Worm (Caenorhabditis elegans) whole organism, L1 larva: ENCODE measurements around the gene T26E4.4.

Source experiments
- C16A3.4 ChIP-seq: fragments of 150-350 bp; optimal IDR thresholded peaks from 2 replicates; lab custom pipeline; 2014; ENCODE audit warnings: missing biosample characterization, missing genetic modification characterization
- C34B4.2 ChIP-seq: sonication (generic microtip); optimal IDR thresholded peaks from 2 replicates; lab custom pipeline; 2017; ENCODE audit warnings: mild to moderate bottlenecking, missing genetic modification characterization, missing compliant biosample characterization
- aha-1 ChIP-seq: fragments of 150-350 bp; optimal IDR thresholded peaks from 2 replicates; lab custom pipeline; 2014; ENCODE audit warnings: missing biosample characterization, missing genetic modification characterization
- ceh-63 ChIP-seq: fragments of 200-800 bp; sonication (Bioruptor generic); optimal IDR thresholded peaks from 2 replicates; lab custom pipeline; 2018; ENCODE audit warnings: mild to moderate bottlenecking, missing genetic modification characterization, missing compliant biosample characterization
- ceh-88 ChIP-seq: fragments of 200-800 bp; sonication (Bioruptor generic); IDR thresholded peaks from 2 replicates; pipeline ENCODE4 v1.3.6; 2022; ENCODE audit warnings: missing genetic modification characterization, missing compliant biosample characterization
- ces-1 ChIP-seq: fragments of 150-350 bp; optimal IDR thresholded peaks from 2 replicates; lab custom pipeline; 2014; ENCODE audit warnings: missing biosample characterization, missing genetic modification reagents, missing genetic modification characterization
- dpl-1 ChIP-seq, 3 experiments: fragments of 150-350 bp in 2 of 3; sonication (generic microtip) in 1 of 3; optimal IDR thresholded peaks; 2 replicates each; lab custom pipeline; 2014 to 2017; ENCODE audit warnings: missing biosample characterization in 3 of 3, missing genetic modification characterization in 3 of 3, missing genetic modification reagents in 3 of 3
- elt-2 ChIP-seq: sonication (generic microtip); optimal IDR thresholded peaks from 2 replicates; lab custom pipeline; 2016; ENCODE audit warnings: missing genetic modification characterization, mild to moderate bottlenecking, inconsistent platforms, missing compliant biosample characterization, missing genetic modification reagents
- elt-3 ChIP-seq, 6 experiments: fragments of 150-350 bp in 1 of 6; sonication (generic microtip); optimal IDR thresholded peaks; 2 replicates each; lab custom pipeline; 2017 to 2018; ENCODE audit warnings: missing biosample characterization in 6 of 6, missing genetic modification characterization in 6 of 6, inconsistent platforms in 1 of 6
- ets-5 ChIP-seq: fragments of 200-800 bp; sonication (Bioruptor generic); IDR thresholded peaks from 2 replicates; pipeline ENCODE4 v1.3.6; 2022; ENCODE audit warnings: missing genetic modification characterization, missing compliant biosample characterization
- fkh-10 ChIP-seq: sonication (generic microtip); optimal IDR thresholded peaks from 2 replicates; lab custom pipeline; 2017; ENCODE audit warnings: missing biosample characterization, missing genetic modification reagents, missing genetic modification characterization
- fkh-8 ChIP-seq: sonication (generic microtip); optimal IDR thresholded peaks from 2 replicates; lab custom pipeline; 2016; ENCODE audit warnings: mild to moderate bottlenecking, missing genetic modification characterization, missing compliant biosample characterization
- hlh-17 ChIP-seq: fragments of 200-800 bp; sonication (Bioruptor generic); optimal IDR thresholded peaks from 2 replicates; lab custom pipeline; 2018; ENCODE audit warnings: missing genetic modification characterization, mild to moderate bottlenecking, missing compliant biosample characterization, moderate library complexity, borderline replicate concordance
- irx-1 ChIP-seq: sonication (generic microtip); optimal IDR thresholded peaks from 2 replicates; lab custom pipeline; 2016; ENCODE audit warnings: missing genetic modification characterization, missing compliant biosample characterization
- lin-13 ChIP-seq: fragments of 150-350 bp; optimal IDR thresholded peaks from 2 replicates; lab custom pipeline; 2014; ENCODE audit warnings: missing biosample characterization, missing genetic modification reagents, missing genetic modification characterization
- lin-15B ChIP-seq: fragments of 150-350 bp; sonication (generic microtip); optimal IDR thresholded peaks from 3 replicates; lab custom pipeline; 2014; ENCODE audit warnings: missing biosample characterization, missing genetic modification characterization
- lir-3 ChIP-seq: sonication (generic microtip); optimal IDR thresholded peaks from 2 replicates; lab custom pipeline; 2016; ENCODE audit warnings: mild to moderate bottlenecking, missing genetic modification characterization, moderate library complexity, missing compliant biosample characterization; ENCODE audit not compliant: poor library complexity
- lsy-2 ChIP-seq, 2 experiments: fragments of 150-350 bp; optimal IDR thresholded peaks; 2 replicates each; lab custom pipeline; 2014; ENCODE audit warnings: missing biosample characterization in 2 of 2, missing genetic modification characterization in 2 of 2
- mef-2 ChIP-seq: fragments of 150-350 bp; optimal IDR thresholded peaks from 2 replicates; lab custom pipeline; 2014; ENCODE audit warnings: missing biosample characterization, missing genetic modification characterization
- nhr-19 ChIP-seq: fragments of 200-800 bp; sonication (Bioruptor generic); conservative IDR thresholded peaks from 2 replicates; pipeline ENCODE4 v1.3.6; 2022; ENCODE audit warnings: missing genetic modification characterization, missing compliant biosample characterization
- nhr-237 ChIP-seq: fragments of 150-350 bp; optimal IDR thresholded peaks from 2 replicates; lab custom pipeline; 2014; ENCODE audit warnings: missing biosample characterization, missing genetic modification characterization
- nhr-28 ChIP-seq: fragments of 150-350 bp; optimal IDR thresholded peaks from 2 replicates; lab custom pipeline; 2014; ENCODE audit warnings: missing biosample characterization, missing genetic modification characterization
- nhr-47 ChIP-seq: sonication (generic microtip); optimal IDR thresholded peaks from 2 replicates; lab custom pipeline; 2016; ENCODE audit warnings: mild to moderate bottlenecking, missing genetic modification characterization, moderate library complexity, missing compliant biosample characterization
- nhr-77 ChIP-seq: fragments of 150-350 bp; optimal IDR thresholded peaks from 2 replicates; lab custom pipeline; 2014; ENCODE audit warnings: missing biosample characterization, missing genetic modification characterization
- nhr-84 ChIP-seq: sonication (generic microtip); optimal IDR thresholded peaks from 2 replicates; lab custom pipeline; 2017; ENCODE audit warnings: missing biosample characterization, missing genetic modification characterization
- nhr-85 ChIP-seq: sonication (generic microtip); peaks from one replicate; lab custom pipeline; 2016; ENCODE audit warnings: missing genetic modification characterization, inconsistent platforms, missing compliant biosample characterization
- nhr-90 ChIP-seq: sonication (generic microtip); optimal IDR thresholded peaks from 2 replicates; lab custom pipeline; 2016; ENCODE audit warnings: mild to moderate bottlenecking, missing genetic modification characterization, missing compliant biosample characterization; ENCODE audit not compliant: poor library complexity
- pax-3 ChIP-seq: fragments of 200-800 bp; sonication (Bioruptor generic); optimal IDR thresholded peaks from 2 replicates; lab custom pipeline; 2018; ENCODE audit warnings: mild to moderate bottlenecking, missing genetic modification characterization, moderate library complexity, missing compliant biosample characterization
- skn-1 ChIP-seq: fragments of 150-350 bp; optimal IDR thresholded peaks from 2 replicates; lab custom pipeline; 2014; ENCODE audit warnings: missing biosample characterization, missing genetic modification characterization
- sup-37 ChIP-seq: fragments of 200-800 bp; sonication (Bioruptor generic); optimal IDR thresholded peaks from 2 replicates; lab custom pipeline; 2018; ENCODE audit warnings: mild to moderate bottlenecking, missing genetic modification characterization, missing compliant biosample characterization
- swsn-7 ChIP-seq: sonication (generic microtip); optimal IDR thresholded peaks from 2 replicates; lab custom pipeline; 2016; ENCODE audit warnings: missing genetic modification characterization, missing compliant biosample characterization
- tlp-1 ChIP-seq: fragments of 150-350 bp; optimal IDR thresholded peaks from 2 replicates; lab custom pipeline; 2014; ENCODE audit warnings: missing biosample characterization, missing genetic modification characterization
- unc-62 ChIP-seq: fragments of 150-350 bp; optimal IDR thresholded peaks from 2 replicates; lab custom pipeline; 2014; ENCODE audit warnings: missing biosample characterization, missing genetic modification reagents, missing genetic modification characterization
- unc-86 ChIP-seq: sonication (generic microtip); optimal IDR thresholded peaks from 2 replicates; lab custom pipeline; 2016; ENCODE audit warnings: missing genetic modification characterization, missing compliant biosample characterization
- unc-98 ChIP-seq: fragments of 200-800 bp; sonication (Bioruptor generic); IDR thresholded peaks from 2 replicates; pipeline ENCODE4 v1.3.6; 2022; ENCODE audit warnings: missing genetic modification characterization, missing compliant biosample characterization
- vab-15 ChIP-seq: sonication (generic microtip); optimal IDR thresholded peaks from 2 replicates; lab custom pipeline; 2017; ENCODE audit warnings: missing genotype, mild to moderate bottlenecking, missing genetic modification characterization, missing compliant biosample characterization
- xbp-1 ChIP-seq: sonication (generic microtip); optimal IDR thresholded peaks from 2 replicates; lab custom pipeline; 2016; ENCODE audit warnings: missing genetic modification characterization, missing compliant biosample characterization

T26E4.4 gene

DNA sequence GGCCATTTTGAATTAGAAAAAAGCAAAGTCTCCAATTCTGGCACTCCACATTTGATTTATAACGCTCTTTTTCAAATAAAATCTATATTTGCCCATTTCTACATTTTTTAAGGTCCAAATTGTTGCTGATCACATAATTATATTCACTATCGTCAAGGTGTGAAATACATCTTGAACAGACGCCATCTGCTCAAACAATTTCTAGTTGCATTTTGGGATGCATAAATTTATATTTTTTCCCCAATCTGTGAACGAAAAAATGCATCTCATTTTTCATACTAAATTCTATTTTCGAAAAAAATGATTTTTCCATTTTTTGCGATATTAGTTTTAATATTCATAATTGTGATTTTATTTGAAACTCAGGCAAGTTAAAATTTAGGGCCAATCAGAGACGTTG is 961 bp upstream of the T26E4.4 start, which contains the start of gene T26E4.7 (continued):
- TF ChIP-seq skn-1 (tag; lab: Kevin White, UChicago) = no peak
- TF ChIP-seq pax-3 (tag; lab: Kevin White, UChicago) = no peak
- TF ChIP-seq ces-1 (GFP tag; lab: Kevin White, UChicago) = no peak

DNA sequence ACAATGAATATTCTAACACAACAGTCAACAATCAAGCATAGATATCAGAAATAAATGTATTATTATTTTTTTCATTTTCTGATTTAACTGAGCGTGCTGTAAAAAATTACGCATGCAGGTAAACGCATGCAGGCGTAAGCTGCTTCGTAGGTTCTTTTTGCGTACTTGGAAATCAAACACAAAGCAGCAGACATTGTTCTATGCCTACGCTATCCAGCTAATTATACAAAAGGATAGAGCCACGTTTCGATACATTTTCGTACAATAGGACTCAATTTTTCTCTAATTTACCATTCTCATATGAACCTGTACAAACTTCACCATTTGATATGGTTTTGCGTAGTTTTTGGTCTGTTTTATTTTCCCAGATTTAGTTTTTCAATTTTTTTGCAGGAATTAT is 9.8 kb downstream of the T26E4.4 start, which contains the start of gene T26E4.3:
Gene T26E4.3, plus strand, starts transcription at position 301 of the 400 bp plus-strand sequence.
- no peak for TF ChIP-seq nhr-19 (GFP tag; lab: Robert Waterston, UW)
- TF ChIP-seq swsn-7 (tag; lab: Kevin White, UChicago) = no peak
- no peak for TF ChIP-seq mef-2 (tag; lab: Kevin White, UChicago)
- TF ChIP-seq nhr-28 (tag; lab: Kevin White, UChicago) = no peak
- TF ChIP-seq ceh-88 (GFP tag; lab: Robert Waterston, UW) = no peak

DNA sequence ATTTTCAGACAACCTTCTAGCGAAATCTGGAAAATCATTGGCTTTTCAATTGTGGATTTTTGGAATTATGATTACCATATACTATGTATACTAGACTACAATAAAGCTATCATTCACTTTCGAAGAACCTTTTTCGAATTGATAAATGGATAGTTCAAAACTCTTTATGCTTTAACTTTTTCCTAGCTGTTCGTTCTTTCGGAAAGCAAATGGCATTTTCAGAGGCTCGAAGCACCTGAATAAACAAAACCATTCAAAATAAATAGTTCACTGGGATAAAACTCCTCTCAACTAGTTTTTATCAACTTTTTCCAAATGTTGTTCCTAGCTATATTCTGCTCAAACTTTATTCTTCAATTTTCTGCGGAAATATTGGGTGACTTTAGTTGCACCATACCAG is 11.2 kb downstream of the T26E4.4 start, which contains the start of gene T26E4.2:
Gene T26E4.2, plus strand, starts transcription at position 301 of the 400 bp plus-strand sequence.
- TF ChIP-seq ceh-63 (GFP tag; lab: Kevin White, UChicago) (no peak), nhr-19 (GFP tag; lab: Robert Waterston, UW) (no peak), aha-1 (no peak), nhr-237 (tag; lab: Kevin White, UChicago) (no peak), nhr-85 (tag; lab: Kevin White, UChicago) (no peak), nhr-84 (no peak), unc-86 (no peak), fkh-10 (GFP tag; lab: Kevin White, UChicago) (no peak), hlh-17 (GFP tag; lab: Kevin White, UChicago) (no peak)

DNA sequence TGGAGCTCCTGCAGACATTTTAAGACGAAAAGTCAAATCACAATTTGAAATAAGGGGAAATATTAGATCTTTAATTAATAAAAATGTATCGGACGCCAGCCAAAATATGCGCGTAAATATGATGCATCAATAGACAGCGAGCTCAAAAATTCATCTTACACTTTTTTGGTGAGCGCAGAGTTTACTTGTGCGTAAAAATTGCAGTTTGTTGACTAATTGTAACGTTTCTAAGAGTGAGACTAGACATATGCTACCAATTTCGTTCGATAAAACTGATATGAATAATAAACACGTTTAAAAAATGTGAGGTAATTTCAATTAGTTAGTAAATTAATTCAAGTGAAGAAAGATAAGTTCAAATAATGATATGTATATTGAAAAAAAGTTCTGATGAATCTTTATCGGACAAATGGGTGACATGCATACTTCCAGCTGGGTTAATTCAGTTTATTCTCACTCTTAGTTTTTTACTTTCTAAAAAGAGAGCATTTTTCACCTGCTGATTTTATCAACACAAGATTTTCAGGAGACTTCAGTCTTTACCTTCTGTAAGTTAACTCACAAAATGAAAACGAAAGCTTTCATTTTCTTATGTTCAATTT is 13.1 kb downstream of the T26E4.4 start, which contains the start of the genes nhr-285 and irld-52:
Gene nhr-285, minus strand, starts transcription at position 101 of the 602 bp plus-strand sequence.
Gene irld-52, plus strand, starts transcription at position 552 of the 602 bp plus-strand sequence.
- TF ChIP-seq unc-62 (no peak), swsn-7 (tag; lab: Kevin White, UChicago) (no peak), lsy-2 (tag; optimal IDR thresholded peaks at IDR 0.05; lab: Kevin White, UChicago) (no peak), C16A3.4 (tag; lab: Kevin White, UChicago) (no peak), lin-15B (tag; lab: Kevin White, UChicago) (no peak), elt-2 (no peak), nhr-47 (no peak), lin-13 (GFP tag; lab: Kevin White, UChicago) (no peak), hlh-17 (GFP tag; lab: Kevin White, UChicago) (no peak), dpl-1 (GFP tag; optimal IDR thresholded peaks at IDR 0.05; lab: Kevin White, UChicago) (no peak), irx-1 (no peak), nhr-19 (GFP tag; lab: Robert Waterston, UW) (no peak), vab-15 (tag; lab: Kevin White, UChicago) (no peak), lir-3 (tag; lab: Kevin White, UChicago) (no peak), nhr-90 (no peak), sup-37 (GFP tag; lab: Kevin White, UChicago) (no peak), xbp-1 (tag; lab: Kevin White, UChicago) (no peak), C34B4.2 (no peak), tlp-1 (tag; lab: Kevin White, UChicago) (no peak)
- TF ChIP-seq, all 84 proteins: peak for 0

DNA sequence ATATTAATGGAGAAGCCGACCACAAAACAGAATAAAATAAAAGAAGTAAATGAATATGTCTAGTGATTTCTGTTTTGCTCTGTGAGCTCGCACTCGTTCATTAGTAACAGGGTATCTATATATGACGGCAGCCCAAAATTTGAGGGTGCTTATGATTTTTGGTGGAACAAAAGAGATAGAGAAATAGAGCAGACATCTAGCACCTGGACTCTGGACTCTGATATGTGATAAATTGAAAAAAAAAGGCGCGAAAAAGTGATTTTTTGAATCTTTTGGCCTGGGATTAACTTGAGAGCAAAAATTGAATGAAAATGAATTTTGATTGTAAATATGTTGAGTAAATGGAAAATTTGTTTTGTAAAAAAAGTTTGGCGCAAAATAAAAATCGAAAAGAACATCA is 15.7 kb downstream of the T26E4.4 start, which contains the start of gene nhr-283:
Gene nhr-283, minus strand, starts transcription at position 101 of the 400 bp plus-strand sequence.
- TF ChIP-seq unc-98 (GFP tag; lab: Robert Waterston, UW) = no peak
- no peak for TF ChIP-seq nhr-77
- no peak for TF ChIP-seq ets-5 (GFP tag; lab: Robert Waterston, UW)
- TF ChIP-seq elt-3 (tag; optimal IDR thresholded peaks at IDR 0.05; lab: Kevin White, UChicago) = no peak
- peak; percentile 24 for TF ChIP-seq fkh-8 (tag; lab: Kevin White, UChicago)
